Fruit fly (Drosophila melanogaster) whole organism, embryonic: ENCODE data around the gene msps.

ENCODE experiments used
- Atf6 ChIP-seq: fragments of 200-800 bp; sonication (Bioruptor generic); IDR thresholded peaks from 2 replicates; pipeline ENCODE4 v1.3.6; 2022; ENCODE audit warnings: missing biosample characterization, missing genetic modification characterization
- Bgb ChIP-seq: fragments of 200-800 bp; sonication (Bioruptor generic); IDR thresholded peaks from 2 replicates; pipeline ENCODE4 v1.3.6; 2022; ENCODE audit warnings: missing biosample characterization, missing genetic modification characterization; ENCODE audit not compliant: partially characterized antibody
- CG10209 ChIP-seq: fragments of 200-800 bp; sonication (Bioruptor generic); optimal IDR thresholded peaks from 3 replicates; lab custom pipeline; 2017; ENCODE audit warnings: missing biosample characterization, mild to moderate bottlenecking, missing genetic modification characterization, missing genetic modification reagents
- CG11695 ChIP-seq: fragments of 200-800 bp; sonication (Bioruptor generic); IDR thresholded peaks from 3 replicates; pipeline ENCODE4 v1.3.6; 2022; ENCODE audit warnings: missing biosample characterization, missing genetic modification characterization
- CG12071 ChIP-seq: fragments of 200-800 bp; sonication (Bioruptor generic); optimal IDR thresholded peaks from 3 replicates; lab custom pipeline; 2018; ENCODE audit warnings: missing biosample characterization, mild to moderate bottlenecking, missing genetic modification characterization
- CG13775 ChIP-seq: fragments of 200-800 bp; sonication (Bioruptor generic); optimal IDR thresholded peaks from 3 replicates; lab custom pipeline; 2017; ENCODE audit warnings: missing biosample characterization, mild to moderate bottlenecking, missing genetic modification characterization
- CG14050 ChIP-seq: fragments of 200-800 bp; sonication (Bioruptor generic); IDR thresholded peaks from 3 replicates; pipeline ENCODE4 v1.3.6; 2022; ENCODE audit warnings: missing biosample characterization, missing genetic modification characterization
- CG3065 ChIP-seq: fragments of 200-800 bp; sonication (Bioruptor generic); optimal IDR thresholded peaks from 2 replicates; lab custom pipeline; 2016; ENCODE audit warnings: missing biosample characterization, missing genetic modification characterization
- CG4707 ChIP-seq: fragments of 200-800 bp; sonication (Bioruptor generic); optimal IDR thresholded peaks from 2 replicates; lab custom pipeline; 2018; ENCODE audit warnings: missing biosample characterization, mild to moderate bottlenecking, missing genetic modification characterization, moderate library complexity
- CG6175 ChIP-seq: fragments of 200-800 bp; sonication (Bioruptor generic); IDR thresholded peaks from 3 replicates; pipeline ENCODE4 v1.3.6; 2022; ENCODE audit warnings: missing biosample characterization, missing genetic modification characterization
- CG7928 ChIP-seq: fragments of 200-800 bp; sonication (Bioruptor generic); optimal IDR thresholded peaks from 2 replicates; lab custom pipeline; 2017; ENCODE audit warnings: missing biosample characterization, mild to moderate bottlenecking, missing genetic modification characterization
- CG7963 ChIP-seq: fragments of 200-800 bp; sonication (Bioruptor generic); IDR thresholded peaks from 3 replicates; pipeline ENCODE4 v1.3.6; 2022; ENCODE audit warnings: missing biosample characterization, missing genetic modification characterization; ENCODE audit not compliant: partially characterized antibody
- CG8089 ChIP-seq: fragments of 200-800 bp; sonication (Bioruptor generic); optimal IDR thresholded peaks from 3 replicates; lab custom pipeline; 2016; ENCODE audit warnings: missing biosample characterization, missing genetic modification characterization
- CG8359 ChIP-seq: fragments of 200-800 bp; sonication (Bioruptor generic); optimal IDR thresholded peaks from 2 replicates; lab custom pipeline; 2017; ENCODE audit warnings: missing biosample characterization, mild to moderate bottlenecking, missing genetic modification characterization, borderline replicate concordance
- CTCF ChIP-seq: fragments of 200-800 bp; sonication (Bioruptor generic); optimal IDR thresholded peaks from 2 replicates; lab custom pipeline; 2017; ENCODE audit warnings: missing biosample characterization, mild to moderate bottlenecking, missing genetic modification characterization, moderate library complexity
- Doc3 ChIP-seq: fragments of 200-800 bp; sonication (Bioruptor generic); IDR thresholded peaks from 3 replicates; pipeline ENCODE4 v1.3.6; 2022; ENCODE audit warnings: missing biosample characterization, missing genetic modification characterization; ENCODE audit not compliant: partially characterized antibody
- E2f1 ChIP-seq: fragments of 200-800 bp; sonication (Bioruptor generic); IDR thresholded peaks from 2 replicates; pipeline ENCODE4 v1.3.6; 2022; ENCODE audit warnings: missing biosample characterization, missing genetic modification characterization
- HLH4C ChIP-seq: fragments of 200-800 bp; sonication (Bioruptor generic); IDR thresholded peaks from 3 replicates; pipeline ENCODE4 v1.3.6; 2022; ENCODE audit warnings: missing biosample characterization, missing genetic modification characterization; ENCODE audit not compliant: partially characterized antibody
- HLH54F ChIP-seq: fragments of 200-800 bp; sonication (Bioruptor generic); optimal IDR thresholded peaks from 3 replicates; lab custom pipeline; 2016; ENCODE audit warnings: missing biosample characterization, missing genetic modification characterization
- Hr78 ChIP-seq, 2 experiments: fragments of 200-800 bp in 1 of 2; fragments of >200 bp in 1 of 2; sonication (Bioruptor generic) in 1 of 2; optimal IDR thresholded peaks; 2 replicates each; lab custom pipeline; 2017 to 2019; ENCODE audit warnings: missing biosample characterization in 2 of 2, missing genetic modification characterization in 2 of 2, mild to moderate bottlenecking in 1 of 2, moderate library complexity in 1 of 2
- Hsf ChIP-seq: fragments of 200-800 bp; sonication (Bioruptor generic); optimal IDR thresholded peaks from 3 replicates; lab custom pipeline; 2016; ENCODE audit warnings: missing biosample characterization, missing genetic modification characterization
- MBD-R2 ChIP-seq: fragments of 200-800 bp; sonication (Bioruptor generic); IDR thresholded peaks from 2 replicates; pipeline ENCODE4 v1.3.6; 2022; ENCODE audit warnings: missing biosample characterization, missing genetic modification characterization
- Meics ChIP-seq: fragments of 200-800 bp; sonication (Bioruptor generic); optimal IDR thresholded peaks from 2 replicates; lab custom pipeline; 2017; ENCODE audit warnings: missing biosample characterization, mild to moderate bottlenecking, missing genetic modification characterization
- Mes4 ChIP-seq: fragments of 200-800 bp; sonication (Bioruptor generic); optimal IDR thresholded peaks from 2 replicates; lab custom pipeline; 2016; ENCODE audit warnings: missing biosample characterization, missing genetic modification characterization
- Poxn ChIP-seq: fragments of 200-800 bp; sonication (Bioruptor generic); IDR thresholded peaks from 2 replicates; pipeline ENCODE4 v1.3.6; 2022; ENCODE audit warnings: missing biosample characterization, missing genetic modification characterization
- Sox102F ChIP-seq: fragments of 200-800 bp; sonication (Bioruptor generic); optimal IDR thresholded peaks from 2 replicates; lab custom pipeline; 2018; ENCODE audit warnings: missing biosample characterization, mild to moderate bottlenecking, missing genetic modification characterization, moderate library complexity
- abd-A ChIP-seq: fragments of 200-800 bp; sonication (Bioruptor generic); optimal IDR thresholded peaks from 3 replicates; lab custom pipeline; 2019; ENCODE audit warnings: missing biosample characterization, mild to moderate bottlenecking, missing genetic modification characterization, moderate library complexity
- ac ChIP-seq: fragments of 200-800 bp; sonication (Bioruptor generic); optimal IDR thresholded peaks from 3 replicates; lab custom pipeline; 2017; ENCODE audit warnings: missing biosample characterization, mild to moderate bottlenecking, missing genetic modification characterization
- ase ChIP-seq: fragments of 200-800 bp; sonication (Bioruptor generic); IDR thresholded peaks from 3 replicates; pipeline ENCODE4 v1.3.6; 2022; ENCODE audit warnings: missing biosample characterization, missing genetic modification characterization
- chm ChIP-seq: fragments of 200-800 bp; sonication (Bioruptor generic); IDR thresholded peaks from 2 replicates; pipeline ENCODE4 v1.3.6; 2022; ENCODE audit warnings: missing biosample characterization, missing genetic modification characterization
- chn ChIP-seq: fragments of 200-800 bp; sonication (Bioruptor generic); optimal IDR thresholded peaks from 2 replicates; lab custom pipeline; 2016; ENCODE audit warnings: missing biosample characterization, missing genetic modification characterization
- dimm ChIP-seq: fragments of 200-800 bp; sonication (Bioruptor generic); IDR thresholded peaks from 2 replicates; pipeline ENCODE4 v1.3.6; 2022; ENCODE audit warnings: missing biosample characterization, missing genetic modification characterization
- disco-r ChIP-seq: fragments of 200-800 bp; sonication (Bioruptor generic); optimal IDR thresholded peaks from 2 replicates; lab custom pipeline; 2016; ENCODE audit warnings: missing biosample characterization, missing genetic modification characterization
- dmrt99B ChIP-seq: fragments of 200-800 bp; sonication (Bioruptor generic); optimal IDR thresholded peaks from 2 replicates; lab custom pipeline; 2018; ENCODE audit warnings: missing biosample characterization, mild to moderate bottlenecking, missing genetic modification characterization, moderate library complexity
- exex ChIP-seq: fragments of 200-800 bp; sonication (Bioruptor generic); optimal IDR thresholded peaks from 4 replicates; lab custom pipeline; 2018; ENCODE audit warnings: missing biosample characterization, mild to moderate bottlenecking, missing genetic modification characterization, moderate library complexity
- fru ChIP-seq: fragments of >200 bp; optimal IDR thresholded peaks from 2 replicates; lab custom pipeline; 2017
- gcm ChIP-seq: fragments of 200-800 bp; sonication (Bioruptor generic); optimal IDR thresholded peaks from 2 replicates; lab custom pipeline; 2019; ENCODE audit warnings: missing biosample characterization, mild to moderate bottlenecking, missing genetic modification characterization, moderate library complexity
- gcm2 ChIP-seq: fragments of 200-800 bp; sonication (Bioruptor generic); optimal IDR thresholded peaks from 2 replicates; lab custom pipeline; 2016; ENCODE audit warnings: missing biosample characterization, missing genetic modification characterization
- nerfin-2 ChIP-seq: fragments of 200-800 bp; sonication (Bioruptor generic); IDR thresholded peaks from 2 replicates; pipeline ENCODE4 v1.3.6; 2022; ENCODE audit warnings: missing biosample characterization, missing genetic modification characterization; ENCODE audit not compliant: partially characterized antibody
- oc ChIP-seq: fragments of 200-800 bp; sonication (Bioruptor generic); optimal IDR thresholded peaks from 2 replicates; lab custom pipeline; 2018; ENCODE audit warnings: missing biosample characterization, mild to moderate bottlenecking, missing genetic modification characterization, moderate library complexity
- pb ChIP-seq: fragments of 200-800 bp; sonication (Bioruptor generic); optimal IDR thresholded peaks from 3 replicates; lab custom pipeline; 2016; ENCODE audit warnings: missing biosample characterization, missing genetic modification characterization
- peb ChIP-seq: fragments of 200-800 bp; sonication (Bioruptor generic); IDR thresholded peaks from 2 replicates; pipeline ENCODE4 v1.3.6; 2022; ENCODE audit warnings: missing biosample characterization, missing genetic modification characterization
- phol ChIP-seq: fragments of 200-800 bp; sonication (Bioruptor generic); optimal IDR thresholded peaks from 3 replicates; lab custom pipeline; 2018; ENCODE audit warnings: missing biosample characterization, mild to moderate bottlenecking, missing genetic modification characterization, moderate library complexity
- pzg ChIP-seq: fragments of 200-800 bp; sonication (Bioruptor generic); optimal IDR thresholded peaks from 3 replicates; lab custom pipeline; 2018; ENCODE audit warnings: missing biosample characterization, mild to moderate bottlenecking, missing genetic modification characterization, moderate library complexity
- scrt ChIP-seq: fragments of 200-800 bp; sonication (Bioruptor generic); optimal IDR thresholded peaks from 2 replicates; lab custom pipeline; 2018; ENCODE audit warnings: missing biosample characterization, mild to moderate bottlenecking, missing genetic modification characterization, moderate library complexity
- sens ChIP-seq: fragments of 200-800 bp; sonication (Bioruptor generic); peaks from one replicate; lab custom pipeline; 2016; ENCODE audit warnings: missing biosample characterization, missing genetic modification characterization
- sima ChIP-seq: fragments of 200-800 bp; sonication (Bioruptor generic); optimal IDR thresholded peaks from 2 replicates; lab custom pipeline; 2016; ENCODE audit warnings: missing biosample characterization, missing genetic modification characterization
- tio ChIP-seq: fragments of 200-800 bp; sonication (Bioruptor generic); optimal IDR thresholded peaks from 2 replicates; lab custom pipeline; 2017; ENCODE audit warnings: missing biosample characterization, missing genetic modification characterization, inconsistent platforms
- trh ChIP-seq: fragments of 200-800 bp; sonication (Bioruptor generic); optimal IDR thresholded peaks from 2 replicates; lab custom pipeline; 2016; ENCODE audit warnings: missing biosample characterization, missing genetic modification characterization
- twi ChIP-seq: fragments of 200-800 bp; optimal IDR thresholded peaks from 2 replicates; lab custom pipeline; 2019; ENCODE audit warnings: missing biosample characterization, mild to moderate bottlenecking, missing genetic modification characterization, moderate library complexity
- vnd ChIP-seq: fragments of 200-800 bp; sonication (Bioruptor generic); IDR thresholded peaks from 3 replicates; pipeline ENCODE4 v1.3.6; 2022; ENCODE audit warnings: missing biosample characterization, missing genetic modification characterization; ENCODE audit not compliant: partially characterized antibody
- z ChIP-seq: fragments of 200-800 bp; sonication (Bioruptor generic); IDR thresholded peaks from 3 replicates; pipeline ENCODE4 v1.3.6; 2022; ENCODE audit warnings: missing biosample characterization, missing genetic modification characterization

Gene msps

dm6 chr3R:16069266-16069665 lies 18.7 kb downstream of the msps start (continued):
- no peak for TF ChIP-seq phol
- peak; percentile 23; the same call in 1 of the 3 replicates for TF ChIP-seq CG11695 (GFP tag; lab: Robert Waterston, UW)
- TF ChIP-seq twi (tag; lab: Kevin White, UChicago) = no peak
- TF ChIP-seq trh (GFP tag; lab: Kevin White, UChicago) = no peak
- no peak for TF ChIP-seq scrt
- TF ChIP-seq sima (GFP tag; lab: Kevin White, UChicago) = no peak
- no peak for TF ChIP-seq gcm (GFP tag; lab: Kevin White, UChicago)
- TF ChIP-seq CG6175 (GFP tag; lab: Robert Waterston, UW) = no peak
- no peak for TF ChIP-seq ase (GFP tag; lab: Robert Waterston, UW)
- TF ChIP-seq gcm2 (GFP tag; lab: Kevin White, UChicago) = no peak
- TF ChIP-seq E2f1 = peak; percentile 26; the same call in 1 of the 2 replicates
- peak; percentile 38 for TF ChIP-seq Mes4 (GFP tag; lab: Kevin White, UChicago)
- no peak for TF ChIP-seq abd-A (tag; lab: Kevin White, UChicago)
- TF ChIP-seq sens (GFP tag; lab: Kevin White, UChicago) = peak; percentile 88
- TF ChIP-seq pb = peak; percentile 9
- no peak for TF ChIP-seq Sox102F (GFP tag; lab: Kevin White, UChicago)
- no peak for TF ChIP-seq dimm (GFP tag; lab: Robert Waterston, UW)
- TF ChIP-seq Doc3 (GFP tag; lab: Robert Waterston, UW) = no peak
- no peak; the same call in 1 of the 2 replicates for TF ChIP-seq MBD-R2 (GFP tag; lab: Robert Waterston, UW)
- TF ChIP-seq fru (lab: Kevin White, UChicago) = no peak
- no peak for TF ChIP-seq tio (GFP tag; lab: Kevin White, UChicago)
- no peak for TF ChIP-seq CG3065 (GFP tag; lab: Kevin White, UChicago)
- TF ChIP-seq oc = peak; percentile 73
- peak; percentile 54 for TF ChIP-seq CG8359 (GFP tag; lab: Kevin White, UChicago)
- TF ChIP-seq CG13775 (GFP tag; lab: Kevin White, UChicago) = no peak
- TF ChIP-seq Poxn (GFP tag; lab: Robert Waterston, UW) = no peak
- TF ChIP-seq CG7963 (GFP tag; lab: Robert Waterston, UW) = no peak
- peak; percentile 12 for TF ChIP-seq ac (GFP tag; lab: Kevin White, UChicago)
- no peak for TF ChIP-seq chn
- TF ChIP-seq CG14050 = no peak
- no peak for TF ChIP-seq peb
- TF ChIP-seq vnd = 0 out of 3 replicates have a peak, but pooled peaks have one; percentile 10
- no peak for TF ChIP-seq CG12071 (GFP tag; lab: Kevin White, UChicago)
- no peak for TF ChIP-seq HLH4C (GFP tag; lab: Robert Waterston, UW)
- TF ChIP-seq dmrt99B (tag; lab: Kevin White, UChicago) = no peak
- TF ChIP-seq Bgb (GFP tag; lab: Robert Waterston, UW) = no peak
- no peak for TF ChIP-seq exex (tag; lab: Kevin White, UChicago)
- TF ChIP-seq z (GFP tag; lab: Robert Waterston, UW) = no peak
- TF ChIP-seq CTCF (GFP tag; lab: Kevin White, UChicago) = no peak
- no peak for TF ChIP-seq nerfin-2 (GFP tag; lab: Robert Waterston, UW)
- peak; percentile 41 for TF ChIP-seq disco-r (GFP tag; lab: Kevin White, UChicago)
- TF ChIP-seq chm (GFP tag; lab: Robert Waterston, UW) = peak; percentile 41; the same call in 1 of the 2 replicates
- TF ChIP-seq CG4707 (GFP tag; lab: Kevin White, UChicago) = peak; percentile 22
- no peak for TF ChIP-seq CG7928 (GFP tag; lab: Kevin White, UChicago)
- TF ChIP-seq Meics (GFP tag; lab: Kevin White, UChicago) = peak; percentile 43
- TF ChIP-seq Hr78 (GFP tag; optimal IDR thresholded peaks at IDR 0.05; lab: Kevin White, UChicago) = no peak
- TF ChIP-seq CG8089 = no peak
- peak; percentile 11 for TF ChIP-seq Hsf (GFP tag; lab: Kevin White, UChicago)
- no peak for TF ChIP-seq Atf6 (GFP tag; lab: Robert Waterston, UW)
- TF ChIP-seq HLH54F (GFP tag; lab: Kevin White, UChicago) = no peak
- peak; percentile 50 for TF ChIP-seq CG10209 (GFP tag; lab: Kevin White, UChicago)
- no peak for TF ChIP-seq pzg (GFP tag; lab: Kevin White, UChicago)
